Fruit fly (Drosophila melanogaster) whole organism, embryonic: ENCODE results near the gene Pgm1.
A peak's percentile ranks its signal among the peaks of the same experiment; 100 is the strongest.

ENCODE experiments used
- Aef1 ChIP-seq: fragments of 200-800 bp; sonication (Bioruptor generic); IDR thresholded peaks from 3 replicates; pipeline ENCODE4 v1.3.6; 2022; ENCODE audit warnings: missing biosample characterization, missing genetic modification characterization
- Atf6 ChIP-seq: fragments of 200-800 bp; sonication (Bioruptor generic); IDR thresholded peaks from 2 replicates; pipeline ENCODE4 v1.3.6; 2022; ENCODE audit warnings: missing biosample characterization, missing genetic modification characterization
- BtbVII ChIP-seq: fragments of 200-800 bp; sonication (Bioruptor generic); optimal IDR thresholded peaks from 3 replicates; lab custom pipeline; 2017; ENCODE audit warnings: missing biosample characterization, mild to moderate bottlenecking, missing genetic modification characterization
- CG11398 ChIP-seq: fragments of 200-800 bp; sonication (Bioruptor generic); optimal IDR thresholded peaks from 2 replicates; lab custom pipeline; 2016; ENCODE audit warnings: missing biosample characterization, missing genetic modification characterization
- CG12659 ChIP-seq: fragments of 200-800 bp; sonication (Bioruptor generic); optimal IDR thresholded peaks from 3 replicates; lab custom pipeline; 2017; ENCODE audit warnings: mild to moderate bottlenecking, missing biosample characterization, missing genetic modification reagents, missing genetic modification characterization
- CG13287 ChIP-seq: fragments of 200-800 bp; sonication (Bioruptor generic); IDR thresholded peaks from 2 replicates; pipeline ENCODE4 v1.3.6; 2022; ENCODE audit warnings: missing biosample characterization, missing genetic modification characterization; ENCODE audit not compliant: partially characterized antibody
- CG15514 ChIP-seq: fragments of 200-800 bp; sonication (Bioruptor generic); optimal IDR thresholded peaks from 3 replicates; lab custom pipeline; 2017; ENCODE audit warnings: missing biosample characterization, missing genetic modification characterization, mild to moderate bottlenecking, moderate library complexity, missing genetic modification reagents
- CG18011 ChIP-seq: fragments of 200-800 bp; sonication (Bioruptor generic); optimal IDR thresholded peaks from 2 replicates; lab custom pipeline; 2017; ENCODE audit warnings: missing biosample characterization, missing genetic modification characterization, mild to moderate bottlenecking, moderate library complexity, missing genotype
- CG2199 ChIP-seq: fragments of 200-800 bp; sonication (Bioruptor generic); IDR thresholded peaks from 3 replicates; pipeline ENCODE4 v1.3.6; 2022; ENCODE audit warnings: missing biosample characterization, missing genetic modification characterization
- CG2889 ChIP-seq: fragments of 200-800 bp; sonication (Bioruptor generic); IDR thresholded peaks from 3 replicates; pipeline ENCODE4 v1.3.6; 2022; ENCODE audit warnings: missing biosample characterization, missing genetic modification characterization
- CG34422 ChIP-seq: fragments of 200-800 bp; sonication (Bioruptor generic); IDR thresholded peaks from 3 replicates; pipeline ENCODE4 v1.3.6; 2022; ENCODE audit warnings: missing biosample characterization, missing genetic modification characterization
- CG3995 ChIP-seq: fragments of 200-800 bp; sonication (Bioruptor generic); optimal IDR thresholded peaks from 3 replicates; lab custom pipeline; 2016; ENCODE audit warnings: missing biosample characterization, missing genetic modification characterization
- CG42726 ChIP-seq: fragments of 200-800 bp; sonication (Bioruptor generic); IDR thresholded peaks from 2 replicates; pipeline ENCODE4 v1.3.6; 2022; ENCODE audit warnings: missing biosample characterization, missing genetic modification characterization; ENCODE audit not compliant: partially characterized antibody
- CG4730 ChIP-seq: fragments of 200-800 bp; sonication (Bioruptor generic); IDR thresholded peaks from 2 replicates; pipeline ENCODE4 v1.3.6; 2022; ENCODE audit warnings: missing biosample characterization, missing genetic modification characterization
- CG4820 ChIP-seq: fragments of 200-800 bp; sonication (Bioruptor generic); optimal IDR thresholded peaks from 3 replicates; lab custom pipeline; 2016; ENCODE audit warnings: missing biosample characterization, missing genetic modification characterization
- CG6813 ChIP-seq: fragments of 200-800 bp; sonication (Bioruptor generic); optimal IDR thresholded peaks from 2 replicates; lab custom pipeline; 2017; ENCODE audit warnings: missing biosample characterization, missing genetic modification characterization, mild to moderate bottlenecking, moderate library complexity, missing genetic modification reagents
- CG7745 ChIP-seq: fragments of 200-800 bp; sonication (Bioruptor generic); optimal IDR thresholded peaks from 2 replicates; lab custom pipeline; 2018; ENCODE audit warnings: missing biosample characterization, mild to moderate bottlenecking, missing genetic modification characterization, moderate library complexity
- CG7839 ChIP-seq: fragments of 200-800 bp; sonication (Bioruptor generic); optimal IDR thresholded peaks from 3 replicates; lab custom pipeline; 2018; ENCODE audit warnings: missing biosample characterization, mild to moderate bottlenecking, missing genetic modification characterization, moderate library complexity
- CG8359 ChIP-seq: fragments of 200-800 bp; sonication (Bioruptor generic); optimal IDR thresholded peaks from 2 replicates; lab custom pipeline; 2017; ENCODE audit warnings: missing biosample characterization, mild to moderate bottlenecking, missing genetic modification characterization, borderline replicate concordance
- CG8478 ChIP-seq: fragments of >200 bp; optimal IDR thresholded peaks from 2 replicates; lab custom pipeline; 2018
- CkIIα-i1 ChIP-seq: fragments of 200-800 bp; sonication (Bioruptor generic); IDR thresholded peaks from 2 replicates; pipeline ENCODE4 v1.3.6; 2022; ENCODE audit warnings: missing biosample characterization, missing genetic modification characterization
- Dp ChIP-seq: fragments of 200-800 bp; sonication (Bioruptor generic); optimal IDR thresholded peaks from 2 replicates; lab custom pipeline; 2018; ENCODE audit warnings: missing biosample characterization, mild to moderate bottlenecking, missing genetic modification characterization, moderate library complexity
- E2f1 ChIP-seq: fragments of 200-800 bp; sonication (Bioruptor generic); IDR thresholded peaks from 2 replicates; pipeline ENCODE4 v1.3.6; 2022; ENCODE audit warnings: missing biosample characterization, missing genetic modification characterization
- Ets65A ChIP-seq: fragments of 200-800 bp; sonication (Bioruptor generic); peaks from one replicate; lab custom pipeline; 2016; ENCODE audit warnings: missing biosample characterization, missing genetic modification characterization
- NfI ChIP-seq: fragments of 200-800 bp; sonication (Bioruptor generic); optimal IDR thresholded peaks from 3 replicates; lab custom pipeline; 2018; ENCODE audit warnings: missing biosample characterization, mild to moderate bottlenecking, missing genetic modification characterization, moderate library complexity
- Opbp ChIP-seq: fragments of 200-800 bp; sonication (Bioruptor generic); IDR thresholded peaks from 3 replicates; pipeline ENCODE4 v1.3.6; 2022; ENCODE audit warnings: missing biosample characterization, missing genetic modification characterization; ENCODE audit not compliant: partially characterized antibody
- Optix ChIP-seq: fragments of 200-800 bp; sonication (Bioruptor generic); IDR thresholded peaks from 3 replicates; pipeline ENCODE4 v1.3.6; 2022; ENCODE audit warnings: missing biosample characterization, missing genetic modification characterization
- Trl ChIP-seq, 3 experiments: fragments of >200 bp in 2 of 3; fragments of 200-800 bp in 1 of 3; sonication (Bioruptor generic) in 1 of 3; optimal IDR thresholded peaks; 2 replicates in 1 of 3; 3 replicates in 2 of 3; lab custom pipeline; 2016 to 2017; ENCODE audit warnings: missing biosample characterization in 1 of 3, missing genetic modification characterization in 1 of 3
- Xbp1 ChIP-seq: fragments of 200-800 bp; sonication (Bioruptor generic); optimal IDR thresholded peaks from 3 replicates; lab custom pipeline; 2016; ENCODE audit warnings: missing biosample characterization, mild to moderate bottlenecking, missing genetic modification characterization
- ac ChIP-seq: fragments of 200-800 bp; sonication (Bioruptor generic); optimal IDR thresholded peaks from 3 replicates; lab custom pipeline; 2017; ENCODE audit warnings: missing biosample characterization, mild to moderate bottlenecking, missing genetic modification characterization
- bbx ChIP-seq: fragments of 200-800 bp; sonication (Bioruptor generic); IDR thresholded peaks from 2 replicates; pipeline ENCODE4 v1.3.6; 2022; ENCODE audit warnings: missing biosample characterization, missing genetic modification characterization; ENCODE audit not compliant: partially characterized antibody
- bsh ChIP-seq, 2 experiments: fragments of 200-800 bp; sonication (Bioruptor generic); optimal IDR thresholded peaks; 2 replicates each; lab custom pipeline; 2017 to 2018; ENCODE audit warnings: mild to moderate bottlenecking in 2 of 2, missing biosample characterization in 2 of 2, missing genetic modification characterization in 2 of 2, moderate library complexity in 1 of 2
- caup ChIP-seq: fragments of 200-800 bp; sonication (Bioruptor generic); optimal IDR thresholded peaks from 3 replicates; lab custom pipeline; 2017; ENCODE audit warnings: missing biosample characterization, mild to moderate bottlenecking, missing genetic modification characterization, moderate library complexity; ENCODE audit not compliant: severe bottlenecking
- gcm ChIP-seq: fragments of 200-800 bp; sonication (Bioruptor generic); optimal IDR thresholded peaks from 2 replicates; lab custom pipeline; 2019; ENCODE audit warnings: missing biosample characterization, mild to moderate bottlenecking, missing genetic modification characterization, moderate library complexity
- gem ChIP-seq: fragments of 200-800 bp; sonication (Bioruptor generic); optimal IDR thresholded peaks from 2 replicates; lab custom pipeline; 2019; ENCODE audit warnings: missing biosample characterization, mild to moderate bottlenecking, missing genetic modification characterization, moderate library complexity
- knrl ChIP-seq: fragments of 200-800 bp; sonication (Bioruptor generic); IDR thresholded peaks from 3 replicates; pipeline ENCODE4 v1.3.6; 2022; ENCODE audit warnings: missing biosample characterization, missing genetic modification characterization; ENCODE audit not compliant: partially characterized antibody
- nau ChIP-seq: fragments of 200-800 bp; sonication (Bioruptor generic); optimal IDR thresholded peaks from 3 replicates; lab custom pipeline; 2017; ENCODE audit warnings: missing biosample characterization, mild to moderate bottlenecking, missing genetic modification characterization, missing genetic modification reagents
- nom ChIP-seq: fragments of 200-800 bp; sonication (Bioruptor generic); optimal IDR thresholded peaks from 2 replicates; lab custom pipeline; 2017; ENCODE audit warnings: missing biosample characterization, missing genetic modification characterization, mild to moderate bottlenecking, moderate library complexity, missing genetic modification reagents
- peb ChIP-seq: fragments of 200-800 bp; sonication (Bioruptor generic); IDR thresholded peaks from 2 replicates; pipeline ENCODE4 v1.3.6; 2022; ENCODE audit warnings: missing biosample characterization, missing genetic modification characterization
- pros ChIP-seq: fragments of 200-800 bp; sonication (Bioruptor generic); optimal IDR thresholded peaks from 3 replicates; lab custom pipeline; 2019; ENCODE audit warnings: missing biosample characterization, mild to moderate bottlenecking, missing genetic modification characterization, moderate library complexity
- rib ChIP-seq: fragments of 200-800 bp; sonication (Bioruptor generic); IDR thresholded peaks from 2 replicates; pipeline ENCODE4 v1.3.6; 2022; ENCODE audit warnings: missing biosample characterization, missing genetic modification characterization
- row ChIP-seq: fragments of 200-800 bp; sonication (Bioruptor generic); IDR thresholded peaks from 3 replicates; pipeline ENCODE4 v1.3.6; 2022; ENCODE audit warnings: missing biosample characterization, missing genetic modification characterization
- scrt ChIP-seq: fragments of 200-800 bp; sonication (Bioruptor generic); optimal IDR thresholded peaks from 2 replicates; lab custom pipeline; 2018; ENCODE audit warnings: missing biosample characterization, mild to moderate bottlenecking, missing genetic modification characterization, moderate library complexity
- sd ChIP-seq: fragments of 200-800 bp; sonication (Bioruptor generic); optimal IDR thresholded peaks from 3 replicates; lab custom pipeline; 2018; ENCODE audit warnings: missing biosample characterization, mild to moderate bottlenecking, missing genetic modification characterization, moderate library complexity
- sim ChIP-seq: fragments of 200-800 bp; sonication (Bioruptor generic); IDR thresholded peaks from 2 replicates; pipeline ENCODE4 v1.3.6; 2022; ENCODE audit warnings: missing biosample characterization, missing genetic modification characterization
- slbo ChIP-seq: fragments of 200-800 bp; sonication (Bioruptor generic); IDR thresholded peaks from 2 replicates; pipeline ENCODE4 v1.3.6; 2022; ENCODE audit warnings: missing biosample characterization, missing genetic modification characterization
- stwl ChIP-seq: fragments of 200-800 bp; sonication (Bioruptor generic); optimal IDR thresholded peaks from 3 replicates; lab custom pipeline; 2018; ENCODE audit warnings: missing biosample characterization, mild to moderate bottlenecking, missing genetic modification characterization, moderate library complexity
- unpg ChIP-seq: fragments of 200-800 bp; sonication (Bioruptor generic); optimal IDR thresholded peaks from 3 replicates; lab custom pipeline; 2018; ENCODE audit warnings: missing biosample characterization, mild to moderate bottlenecking, missing genetic modification characterization, moderate library complexity

Gene Pgm1

dm6 chr3L:16128481-16128972 is at the start of gene Pgm1 (continued):
- TF ChIP-seq pros (GFP tag; lab: Kevin White, UChicago) (peak; percentile 33), Ets65A (GFP tag; lab: Kevin White, UChicago) (peak; percentile 98), peb (GFP tag; lab: Robert Waterston, UW) (peak; percentile 52; the same call in 1 of the 2 replicates), knrl (GFP tag; lab: Robert Waterston, UW) (no peak), ac (GFP tag; lab: Kevin White, UChicago) (peak; percentile 69), E2f1 (peak; percentile 74), unpg (GFP tag; lab: Kevin White, UChicago) (no peak), sim (peak; percentile 39; the same call in 1 of the 2 replicates), CG18011 (GFP tag; lab: Kevin White, UChicago) (peak; percentile 45), CG11398 (GFP tag; lab: Kevin White, UChicago) (peak; percentile 87), slbo (peak; percentile 82), Dp (GFP tag; lab: Kevin White, UChicago) (no peak), Optix (GFP tag; lab: Robert Waterston, UW) (peak; percentile 83), row (GFP tag; lab: Robert Waterston, UW) (peak; percentile 99), scrt (peak; percentile 80), CkIIα-i1 (GFP tag; lab: Robert Waterston, UW) (no peak), CG4730 (GFP tag; lab: Robert Waterston, UW) (peak; percentile 44), Atf6 (GFP tag; lab: Robert Waterston, UW) (peak; percentile 77), NfI (GFP tag; lab: Kevin White, UChicago) (no peak), BtbVII (peak; percentile 77), CG15514 (GFP tag; lab: Kevin White, UChicago) (peak; percentile 80), CG12659 (GFP tag; lab: Kevin White, UChicago) (peak; percentile 87), stwl (tag; lab: Kevin White, UChicago) (peak; percentile 15), rib (peak; percentile 72; the same call in 1 of the 2 replicates), nau (GFP tag; lab: Kevin White, UChicago) (no peak), CG8359 (peak; percentile 37), CG3995 (GFP tag; lab: Kevin White, UChicago) (peak; percentile 49), bbx (GFP tag; lab: Robert Waterston, UW) (peak; percentile 9; the same call in 1 of the 2 replicates), CG7745 (tag; lab: Kevin White, UChicago) (no peak), CG6813 (peak; percentile 77), Opbp (GFP tag; lab: Robert Waterston, UW) (no peak), bsh (GFP tag; optimal IDR thresholded peaks at IDR 0.05; lab: Kevin White, UChicago) (peak in 1 of 2 experiments; percentile 81), nom (GFP tag; lab: Kevin White, UChicago) (peak; percentile 83), CG42726 (GFP tag; lab: Robert Waterston, UW) (peak; percentile 42; the same call in 1 of the 2 replicates), CG13287 (GFP tag; lab: Robert Waterston, UW) (0 out of 2 replicates have a peak, but pooled peaks have one; percentile 24), gcm (peak; percentile 74), CG2199 (GFP tag; lab: Robert Waterston, UW) (no peak), CG8478 (lab: Kevin White, UChicago) (no peak), sd (tag; lab: Kevin White, UChicago) (no peak), Xbp1 (GFP tag; lab: Kevin White, UChicago) (peak; percentile 86), CG7839 (peak; percentile 84), caup (GFP tag; lab: Kevin White, UChicago) (no peak), CG34422 (GFP tag; lab: Robert Waterston, UW) (peak; percentile 61), CG2889 (GFP tag; lab: Robert Waterston, UW) (peak; percentile 69; the same call in 2 of the 3 replicates), gem (tag; lab: Kevin White, UChicago) (no peak), Aef1 (GFP tag; lab: Robert Waterston, UW) (peak; percentile 70), Trl (optimal IDR thresholded peaks at IDR 0.05; lab: Kevin White, UChicago) (no peak), Trl (GFP tag; optimal IDR thresholded peaks at IDR 0.05; lab: Kevin White, UChicago) (peak; percentile 94), CG4820 (GFP tag; lab: Kevin White, UChicago) (peak; percentile 74)
